Fruit fly (Drosophila melanogaster): Measurements from ENCODE around the gene Mat89Ba.

DNA sequence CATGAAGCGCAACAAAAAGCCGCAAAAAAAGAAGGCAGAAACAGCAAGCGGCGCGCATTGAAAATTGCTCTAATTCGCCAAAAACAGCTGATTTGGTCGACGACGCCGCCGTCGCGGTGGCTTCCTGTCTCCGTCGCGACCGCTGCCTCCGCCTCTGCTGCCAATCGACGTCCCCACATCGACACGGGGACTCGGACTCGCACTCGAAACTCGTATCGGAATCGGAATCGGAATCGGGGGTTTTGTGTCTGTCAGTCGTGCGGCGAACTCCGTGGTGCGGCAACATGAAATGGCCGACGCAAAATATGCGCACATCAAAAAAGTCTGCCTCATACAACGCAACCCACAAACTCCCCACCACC is 20.3 kb downstream of the Mat89Ba start:
- TF ChIP-seq Opbp (GFP tag; IDR thresholded peaks at IDR 0.05; ENCODE audit: partially characterized antibody) (no peak), CG6683 (GFP tag; optimal IDR thresholded peaks at IDR 0.05) (no peak), CG12744 (GFP tag; optimal IDR thresholded peaks at IDR 0.05) (no peak), CG2120 (GFP tag; optimal IDR thresholded peaks at IDR 0.05) (no peak), CG6813 (GFP tag; optimal IDR thresholded peaks at IDR 0.05) (no peak), Myb (GFP tag; optimal IDR thresholded peaks at IDR 0.05) (no peak)
